Fruit fly (Drosophila melanogaster) whole organism, prepupa: ENCODE data around the gene shop.
A peak's percentile ranks its signal among the peaks of the same experiment; 100 is the strongest.

Experiments
- CG10669 ChIP-seq: fragments of 200-800 bp; sonication (Bioruptor generic); optimal IDR thresholded peaks from 3 replicates; lab custom pipeline; 2018; ENCODE audit warnings: missing biosample characterization, mild to moderate bottlenecking, missing genetic modification characterization, moderate library complexity
- CG11294 ChIP-seq: fragments of 200-800 bp; sonication (Bioruptor generic); IDR thresholded peaks from 2 replicates; pipeline ENCODE4 v1.3.6; 2022; ENCODE audit warnings: missing biosample characterization, missing genetic modification characterization
- CG15336 ChIP-seq: fragments of 200-800 bp; sonication (Bioruptor generic); IDR thresholded peaks from 2 replicates; pipeline ENCODE4 v1.3.6; 2022; ENCODE audit warnings: missing biosample characterization, missing genetic modification characterization
- CG1621 ChIP-seq: fragments of 200-800 bp; sonication (Bioruptor generic); optimal IDR thresholded peaks from 3 replicates; lab custom pipeline; 2018; ENCODE audit warnings: missing biosample characterization, mild to moderate bottlenecking, missing genetic modification characterization
- CG16779 ChIP-seq: fragments of 200-800 bp; sonication (Bioruptor generic); optimal IDR thresholded peaks from 3 replicates; lab custom pipeline; 2017; ENCODE audit warnings: missing biosample characterization, mild to moderate bottlenecking, missing genetic modification characterization
- CG3032 ChIP-seq: fragments of 200-800 bp; optimal IDR thresholded peaks from 2 replicates; lab custom pipeline; 2019; ENCODE audit warnings: missing biosample characterization, mild to moderate bottlenecking, missing genetic modification characterization, moderate library complexity
- CG32006 ChIP-seq: fragments of 200-800 bp; sonication (Bioruptor generic); optimal IDR thresholded peaks from 3 replicates; lab custom pipeline; 2017; ENCODE audit warnings: missing biosample characterization, mild to moderate bottlenecking, missing genetic modification characterization
- CG34406 ChIP-seq: fragments of 200-800 bp; sonication (Bioruptor generic); optimal IDR thresholded peaks from 3 replicates; lab custom pipeline; 2016; ENCODE audit warnings: missing biosample characterization, missing genetic modification characterization
- CG3919 ChIP-seq: fragments of 200-800 bp; sonication (Bioruptor generic); optimal IDR thresholded peaks from 3 replicates; lab custom pipeline; 2016; ENCODE audit warnings: missing biosample characterization, missing genetic modification characterization
- CG6163 ChIP-seq: fragments of 200-800 bp; sonication (Bioruptor generic); IDR thresholded peaks from 3 replicates; pipeline ENCODE4 v1.3.6; 2022; ENCODE audit warnings: missing biosample characterization, missing genetic modification characterization
- CG6792 ChIP-seq: fragments of 200-800 bp; sonication (Bioruptor generic); optimal IDR thresholded peaks from 3 replicates; lab custom pipeline; 2016; ENCODE audit warnings: missing biosample characterization, missing genetic modification characterization
- CG6808 ChIP-seq: fragments of 200-800 bp; sonication (Bioruptor generic); optimal IDR thresholded peaks from 3 replicates; lab custom pipeline; 2017; ENCODE audit warnings: missing biosample characterization, missing genetic modification characterization, mild to moderate bottlenecking, moderate library complexity, missing genetic modification reagents
- CG6854 ChIP-seq: fragments of 200-800 bp; sonication (Bioruptor generic); optimal IDR thresholded peaks from 2 replicates; lab custom pipeline; 2017; ENCODE audit warnings: missing biosample characterization, mild to moderate bottlenecking, missing genetic modification characterization
- CG8119 ChIP-seq: fragments of 200-800 bp; sonication (Bioruptor generic); IDR thresholded peaks from 3 replicates; pipeline ENCODE4 v1.3.6; 2022; ENCODE audit warnings: missing biosample characterization, missing genetic modification characterization
- CG8632 ChIP-seq: fragments of 200-800 bp; sonication (Bioruptor generic); optimal IDR thresholded peaks from 3 replicates; lab custom pipeline; 2016; ENCODE audit warnings: missing biosample characterization, missing genetic modification characterization
- CG9139 ChIP-seq: fragments of 200-800 bp; sonication (Bioruptor generic); optimal IDR thresholded peaks from 3 replicates; lab custom pipeline; 2017; ENCODE audit warnings: missing biosample characterization, mild to moderate bottlenecking, missing genetic modification characterization
- Eip78C ChIP-seq: fragments of 200-800 bp; sonication (Bioruptor generic); peaks from one replicate; lab custom pipeline; 2016; ENCODE audit warnings: missing biosample characterization, missing genetic modification characterization
- Gug ChIP-seq: fragments of 200-800 bp; sonication (Bioruptor generic); IDR thresholded peaks from 2 replicates; pipeline ENCODE4 v1.3.6; 2022; ENCODE audit warnings: missing biosample characterization, missing genetic modification characterization
- Hr39 ChIP-seq: fragments of 200-800 bp; sonication (Bioruptor generic); optimal IDR thresholded peaks from 2 replicates; lab custom pipeline; 2016; ENCODE audit warnings: missing biosample characterization, missing genetic modification characterization
- Hr4 ChIP-seq: fragments of 200-800 bp; sonication (Bioruptor generic); optimal IDR thresholded peaks from 3 replicates; lab custom pipeline; 2016; ENCODE audit warnings: missing biosample characterization, missing genetic modification characterization
- Lpt ChIP-seq: fragments of 200-800 bp; sonication (Bioruptor generic); optimal IDR thresholded peaks from 3 replicates; lab custom pipeline; 2016; ENCODE audit warnings: missing biosample characterization, missing genetic modification characterization
- Met ChIP-seq: fragments of 200-800 bp; sonication (Bioruptor generic); optimal IDR thresholded peaks from 3 replicates; lab custom pipeline; 2016; ENCODE audit warnings: missing biosample characterization, missing genetic modification characterization
- Smox ChIP-seq: fragments of 200-800 bp; sonication (Bioruptor generic); optimal IDR thresholded peaks from 3 replicates; lab custom pipeline; 2016; ENCODE audit warnings: missing biosample characterization, missing genetic modification characterization
- Sox102F ChIP-seq: fragments of 200-800 bp; sonication (Bioruptor generic); optimal IDR thresholded peaks from 2 replicates; lab custom pipeline; 2016; ENCODE audit warnings: missing biosample characterization, mild to moderate bottlenecking, missing genetic modification characterization
- Sox15 ChIP-seq: fragments of 200-800 bp; sonication (Bioruptor generic); optimal IDR thresholded peaks from 3 replicates; lab custom pipeline; 2016; ENCODE audit warnings: missing biosample characterization, missing genetic modification characterization
- achi ChIP-seq: fragments of 200-800 bp; sonication (Bioruptor generic); optimal IDR thresholded peaks from 3 replicates; lab custom pipeline; 2016; ENCODE audit warnings: missing biosample characterization, missing genetic modification characterization
- acj6 ChIP-seq: fragments of 200-800 bp; sonication (Bioruptor generic); optimal IDR thresholded peaks from 3 replicates; lab custom pipeline; 2016; ENCODE audit warnings: missing biosample characterization, missing genetic modification characterization
- cyc ChIP-seq: fragments of 200-800 bp; sonication (Bioruptor generic); optimal IDR thresholded peaks from 3 replicates; lab custom pipeline; 2016; ENCODE audit warnings: missing biosample characterization, missing genetic modification characterization
- dac ChIP-seq: fragments of 200-800 bp; sonication (Bioruptor generic); optimal IDR thresholded peaks from 2 replicates; lab custom pipeline; 2017; ENCODE audit warnings: missing biosample characterization, mild to moderate bottlenecking, missing genetic modification characterization
- dsx ChIP-seq: fragments of 200-800 bp; optimal IDR thresholded peaks from 3 replicates; lab custom pipeline; 2019; ENCODE audit warnings: missing biosample characterization, mild to moderate bottlenecking, missing genetic modification characterization, moderate library complexity; ENCODE audit not compliant: poor library complexity, severe bottlenecking
- eg ChIP-seq: fragments of 200-800 bp; sonication (Bioruptor generic); IDR thresholded peaks from 3 replicates; pipeline ENCODE4 v1.3.6; 2022; ENCODE audit warnings: missing biosample characterization, missing genetic modification characterization
- esn ChIP-seq: fragments of 200-800 bp; sonication (Bioruptor generic); optimal IDR thresholded peaks from 2 replicates; lab custom pipeline; 2016; ENCODE audit warnings: missing biosample characterization, mild to moderate bottlenecking, missing genetic modification characterization, moderate library complexity
- fd85E ChIP-seq: fragments of 200-800 bp; sonication (Bioruptor generic); optimal IDR thresholded peaks from 3 replicates; lab custom pipeline; 2016; ENCODE audit warnings: missing biosample characterization, missing genetic modification characterization
- fkh ChIP-seq: fragments of 200-800 bp; sonication (Bioruptor generic); optimal IDR thresholded peaks from 3 replicates; lab custom pipeline; 2017; ENCODE audit warnings: missing biosample characterization, mild to moderate bottlenecking, missing genetic modification characterization, moderate library complexity
- lz ChIP-seq: fragments of 200-800 bp; sonication (Bioruptor generic); optimal IDR thresholded peaks from 3 replicates; lab custom pipeline; 2016; ENCODE audit warnings: missing biosample characterization, missing genetic modification characterization
- net ChIP-seq: fragments of 200-800 bp; sonication (Bioruptor generic); optimal IDR thresholded peaks from 3 replicates; lab custom pipeline; 2016; ENCODE audit warnings: missing biosample characterization, missing genetic modification characterization
- pdm3 ChIP-seq: fragments of 200-800 bp; sonication (Bioruptor generic); optimal IDR thresholded peaks from 3 replicates; lab custom pipeline; 2016; ENCODE audit warnings: missing biosample characterization, missing genetic modification characterization
- salr ChIP-seq, 2 experiments: fragments of 200-800 bp; sonication (Bioruptor generic); optimal IDR thresholded peaks; 3 replicates each; lab custom pipeline; 2016 to 2018; ENCODE audit warnings: missing biosample characterization in 2 of 2, missing genetic modification characterization in 2 of 2, mild to moderate bottlenecking in 1 of 2
- spab ChIP-seq: fragments of 200-800 bp; sonication (Bioruptor generic); optimal IDR thresholded peaks from 2 replicates; lab custom pipeline; 2017; ENCODE audit warnings: missing biosample characterization, mild to moderate bottlenecking, missing genetic modification characterization, missing genetic modification reagents
- ss ChIP-seq, 2 experiments: fragments of 200-800 bp; sonication (Bioruptor generic); optimal IDR thresholded peaks; 2 replicates in 1 of 2; 3 replicates in 1 of 2; lab custom pipeline; 2017 to 2018; ENCODE audit warnings: mild to moderate bottlenecking in 2 of 2, missing biosample characterization in 2 of 2, missing genetic modification characterization in 2 of 2, moderate library complexity in 1 of 2
- svp ChIP-seq: fragments of 200-800 bp; sonication (Bioruptor generic); peaks from one replicate; lab custom pipeline; 2016; ENCODE audit warnings: missing biosample characterization, missing genetic modification characterization
- topi ChIP-seq: fragments of 200-800 bp; sonication (Bioruptor generic); optimal IDR thresholded peaks from 3 replicates; lab custom pipeline; 2016; ENCODE audit warnings: missing biosample characterization, missing genetic modification characterization
- vri ChIP-seq: fragments of 200-800 bp; sonication (Bioruptor generic); optimal IDR thresholded peaks from 3 replicates; lab custom pipeline; 2016; ENCODE audit warnings: missing biosample characterization, mild to moderate bottlenecking, missing genetic modification characterization

Gene shop

dm6 chrX:18843229-18844033 lies 4.9 kb downstream of the shop start, which contains the start of gene htk (continued):
- TF ChIP-seq CG15336 (no peak), eg (GFP tag; lab: Robert Waterston, UW) (no peak), svp (peak; percentile 57), CG6792 (GFP tag; lab: Kevin White, UChicago) (peak; percentile 33), lz (GFP tag; lab: Kevin White, UChicago) (peak; percentile 73)
- TF ChIP-seq, all 60 proteins: peak for 26

dm6 chrX:18838929-18839576 lies 9.3 kb downstream of the shop start:
- TF ChIP-seq eg (GFP tag; lab: Robert Waterston, UW) (0 out of 3 replicates have a peak, but pooled peaks have one; percentile 27), salr (GFP tag; optimal IDR thresholded peaks at IDR 0.05; lab: Kevin White, UChicago) (peak in 1 of 2 experiments; percentile 4), svp (peak; percentile 52), dsx (GFP tag; lab: Kevin White, UChicago) (no peak), Hr39 (no peak), spab (GFP tag; lab: Kevin White, UChicago) (peak; percentile 10), CG10669 (GFP tag; lab: Kevin White, UChicago) (peak; percentile 45), Hr4 (GFP tag; lab: Kevin White, UChicago) (peak; percentile 8), CG16779 (no peak), achi (GFP tag; lab: Kevin White, UChicago) (no peak), Met (GFP tag; lab: Kevin White, UChicago) (peak; percentile 29), CG9139 (GFP tag; lab: Kevin White, UChicago) (peak; percentile 40), ss (GFP tag; optimal IDR thresholded peaks at IDR 0.05; lab: Kevin White, UChicago) (peak; percentile 4 to 57), CG6163 (GFP tag; lab: Robert Waterston, UW) (0 out of 3 replicates have a peak, but pooled peaks have one; percentile 16), acj6 (peak; percentile 5), CG8119 (GFP tag; lab: Robert Waterston, UW) (0 out of 3 replicates have a peak, but pooled peaks have one; percentile 21), CG8632 (GFP tag; lab: Kevin White, UChicago) (peak; percentile 20), fkh (GFP tag; lab: Kevin White, UChicago) (peak; percentile 62), CG3032 (tag; lab: Kevin White, UChicago) (peak; percentile 13), vri (GFP tag; lab: Kevin White, UChicago) (peak; percentile 6), Eip78C (GFP tag; lab: Kevin White, UChicago) (peak; percentile 64), CG32006 (peak; percentile 34), esn (GFP tag; lab: Kevin White, UChicago) (peak; percentile 26), CG6792 (GFP tag; lab: Kevin White, UChicago) (peak; percentile 49), CG6854 (GFP tag; lab: Kevin White, UChicago) (peak; percentile 25), Sox102F (peak; percentile 33), Gug (GFP tag; lab: Robert Waterston, UW) (no peak), CG6808 (peak; percentile 30), Smox (GFP tag; lab: Kevin White, UChicago) (peak; percentile 22), topi (GFP tag; lab: Kevin White, UChicago) (no peak)

dm6 chrX:18838470-18838869 lies 9.9 kb downstream of the shop start:
- no peak for TF ChIP-seq dsx (GFP tag; lab: Kevin White, UChicago)
- TF ChIP-seq, all 60 proteins: peak for 0

- no peak for TF ChIP-seq CG34406 (GFP tag; lab: Kevin White, UChicago)
- TF ChIP-seq CG8632 (GFP tag; lab: Kevin White, UChicago): no peak
- no peak for TF ChIP-seq fd85E (GFP tag; lab: Kevin White, UChicago)
- TF ChIP-seq CG32006: peak; percentile 48
- peak; percentile 77 for TF ChIP-seq Eip78C (GFP tag; lab: Kevin White, UChicago)
- no peak for TF ChIP-seq CG11294 (GFP tag; lab: Robert Waterston, UW)
- TF ChIP-seq Met (GFP tag; lab: Kevin White, UChicago): no peak
- TF ChIP-seq CG3919 (GFP tag; lab: Kevin White, UChicago): no peak
- TF ChIP-seq net (GFP tag; lab: Kevin White, UChicago): no peak
- TF ChIP-seq dac (GFP tag; lab: Kevin White, UChicago): no peak
- peak; percentile 40 for TF ChIP-seq pdm3 (GFP tag; lab: Kevin White, UChicago)
- no peak for TF ChIP-seq Lpt
- no peak for TF ChIP-seq cyc (GFP tag; lab: Kevin White, UChicago)
- TF ChIP-seq CG6854 (GFP tag; lab: Kevin White, UChicago): no peak
- TF ChIP-seq CG1621 (tag; lab: Kevin White, UChicago): no peak
- peak; percentile 34 for TF ChIP-seq Hr4 (GFP tag; lab: Kevin White, UChicago)
- no peak for TF ChIP-seq Sox15
Measured at dm6 chrX:18837046-18837445, 11.3 kb downstream of the shop start.
